Worm (Caenorhabditis elegans): Measurements from ENCODE around the gene scd-1.

Gene scd-1

DNA sequence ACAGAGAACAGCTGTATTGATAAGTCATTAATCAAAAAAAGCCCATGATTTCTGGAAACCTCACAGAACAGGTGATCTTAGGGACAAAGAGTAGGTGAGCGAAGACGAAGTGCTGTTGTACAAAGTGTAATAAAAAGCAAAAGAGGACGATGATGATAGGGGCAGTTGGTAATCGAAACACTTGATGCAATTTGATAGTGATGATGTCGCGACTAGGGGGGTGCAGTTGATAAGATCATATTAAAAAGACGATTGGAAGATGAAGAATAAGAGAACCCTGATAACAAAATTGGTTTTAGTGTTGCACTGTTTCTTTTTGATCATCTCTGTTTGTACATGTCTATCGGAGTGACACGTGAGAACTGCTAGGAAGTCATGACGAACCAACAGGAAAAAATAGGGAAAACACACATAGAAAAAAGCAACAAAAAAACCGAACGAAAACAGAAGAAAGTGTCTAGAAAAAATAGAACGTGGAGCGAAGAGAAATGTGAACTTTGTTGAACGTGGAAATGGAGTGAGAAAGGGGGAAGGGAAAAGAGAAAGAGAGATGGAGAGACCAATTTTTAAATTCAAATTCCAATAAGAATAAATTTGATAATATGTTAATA lies 16.1 kb downstream of the scd-1 start (continued):
- no peak for TF ChIP-seq nhr-77 (tag; optimal IDR thresholded peaks at IDR 0.05)
- TF ChIP-seq sem-4 (tag; optimal IDR thresholded peaks at IDR 0.05), result peak; percentile 62
- TF ChIP-seq peb-1 (tag; optimal IDR thresholded peaks at IDR 0.05), result no peak
- no peak for TF ChIP-seq alr-1 (tag; optimal IDR thresholded peaks at IDR 0.05)
- TF ChIP-seq fos-1 (tag; optimal IDR thresholded peaks at IDR 0.05), result peak; percentile 89
- TF ChIP-seq egl-27 (tag; optimal IDR thresholded peaks at IDR 0.05), result peak; percentile 48
- TF ChIP-seq mbf-1 (tag; optimal IDR thresholded peaks at IDR 0.05), result no peak
- peak; percentile 47 for TF ChIP-seq nhr-6 (tag; optimal IDR thresholded peaks at IDR 0.05)
- TF ChIP-seq Y55F3AM.14 (GFP tag; optimal IDR thresholded peaks at IDR 0.05), result peak; percentile 31
- no peak for TF ChIP-seq zag-1 (tag; optimal IDR thresholded peaks at IDR 0.05)
- TF ChIP-seq mdl-1 (tag; optimal IDR thresholded peaks at IDR 0.05), result peak in 1 of 2 experiments; percentile 24
- TF ChIP-seq unc-55 (GFP tag; optimal IDR thresholded peaks at IDR 0.05), result no peak
- TF ChIP-seq sma-3 (GFP tag; optimal IDR thresholded peaks at IDR 0.05), result peak; percentile 83
- no peak for TF ChIP-seq lin-39 (tag; optimal IDR thresholded peaks at IDR 0.05)

DNA sequence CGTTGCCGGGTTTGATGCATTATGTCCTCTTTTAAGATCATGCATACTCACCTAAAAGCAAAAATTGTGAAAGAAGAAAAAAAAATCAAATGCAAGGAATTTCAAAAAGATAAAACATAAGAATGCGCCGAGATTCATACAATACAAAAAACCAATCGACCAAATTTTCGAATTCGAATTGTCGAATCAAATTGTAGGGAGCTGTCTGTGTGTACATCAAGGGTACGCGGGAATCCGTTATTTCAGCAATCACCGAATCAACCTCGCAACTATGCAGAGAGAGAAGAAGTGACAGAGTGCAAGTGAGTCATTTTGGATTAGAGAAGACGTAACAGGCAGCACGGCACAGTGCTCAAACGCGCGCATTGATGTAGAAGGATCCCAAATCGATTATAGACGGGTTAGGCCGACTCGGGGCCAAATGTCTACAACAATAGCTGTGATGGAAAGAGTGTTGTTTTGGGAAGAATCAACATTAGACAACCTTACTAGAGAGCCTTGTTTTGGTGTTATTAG lies 22.2 kb downstream of the scd-1 start, which contains the start of gene sdz-19:
TSS of gene sdz-19 (minus strand) at position 51 of the 516 bp plus-strand sequence.
- no peak for TF ChIP-seq egl-27 (tag; optimal IDR thresholded peaks at IDR 0.05)
- no peak for TF ChIP-seq elt-3 (tag; optimal IDR thresholded peaks at IDR 0.05)
- no peak for TF ChIP-seq nhr-6 (tag; optimal IDR thresholded peaks at IDR 0.05)
- no peak for TF ChIP-seq unc-55 (GFP tag; optimal IDR thresholded peaks at IDR 0.05)
- no peak for TF ChIP-seq ceh-16 (tag; optimal IDR thresholded peaks at IDR 0.05)
- no peak for TF ChIP-seq elt-1 (tag; optimal IDR thresholded peaks at IDR 0.05)
- TF ChIP-seq crh-2 (tag; optimal IDR thresholded peaks at IDR 0.05), result no peak
- no peak for TF ChIP-seq peb-1 (tag; optimal IDR thresholded peaks at IDR 0.05)
- TF ChIP-seq nhr-10 (tag; optimal IDR thresholded peaks at IDR 0.05), result no peak
- TF ChIP-seq alr-1 (tag; optimal IDR thresholded peaks at IDR 0.05), result no peak
- no peak for TF ChIP-seq lsy-2 (tag; optimal IDR thresholded peaks at IDR 0.05)
- no peak for TF ChIP-seq dmd-4 (tag; optimal IDR thresholded peaks at IDR 0.05)
- no peak for TF ChIP-seq nhr-12 (tag; optimal IDR thresholded peaks at IDR 0.05)
- TF ChIP-seq skn-1 (tag; optimal IDR thresholded peaks at IDR 0.05), result no peak
- TF ChIP-seq snpc-4 (tag; optimal IDR thresholded peaks at IDR 0.05), result no peak
- TF ChIP-seq sem-4 (tag; optimal IDR thresholded peaks at IDR 0.05), result no peak
- no peak for TF ChIP-seq nhr-77 (tag; optimal IDR thresholded peaks at IDR 0.05)
- TF ChIP-seq blmp-1 (tag; optimal IDR thresholded peaks at IDR 0.05; ENCODE audit: insufficient read depth), result no peak

DNA sequence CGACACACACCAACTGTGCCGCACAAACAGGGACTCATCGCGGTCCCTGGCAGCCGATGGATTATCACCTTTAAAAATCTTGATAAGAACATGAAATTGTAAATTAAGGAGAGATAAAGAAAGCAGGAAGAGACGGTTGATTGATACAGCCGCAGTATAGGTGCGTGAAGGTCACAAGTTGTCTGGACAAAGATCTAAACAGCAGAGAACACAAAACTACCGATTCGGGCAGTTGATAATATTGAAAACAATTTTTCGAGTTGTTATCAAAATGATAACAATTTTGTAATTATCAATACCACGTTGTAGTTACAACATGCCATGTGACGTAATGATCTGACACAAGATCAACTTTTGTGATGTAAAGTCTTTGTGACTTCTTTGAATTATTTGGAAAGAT lies 24.8 kb downstream of the scd-1 start:
- no peak for TF ChIP-seq alr-1 (tag; optimal IDR thresholded peaks at IDR 0.05)
- no peak for TF ChIP-seq ceh-82 (tag; optimal IDR thresholded peaks at IDR 0.05)
- TF ChIP-seq nhr-6 (tag; optimal IDR thresholded peaks at IDR 0.05), result peak; percentile 40
- TF ChIP-seq ZK546.5 (tag; optimal IDR thresholded peaks at IDR 0.05), result no peak
- TF ChIP-seq aly-2 (tag; optimal IDR thresholded peaks at IDR 0.05), result no peak
- peak; percentile 29 for TF ChIP-seq sem-4 (tag; optimal IDR thresholded peaks at IDR 0.05)
- TF ChIP-seq fos-1 (tag; optimal IDR thresholded peaks at IDR 0.05), result peak; percentile 85
- no peak for TF ChIP-seq R02D3.7 (tag; optimal IDR thresholded peaks at IDR 0.05)
- peak; percentile 97 for TF ChIP-seq sma-3 (GFP tag; optimal IDR thresholded peaks at IDR 0.05)
- TF ChIP-seq unc-62 (GFP tag; optimal IDR thresholded peaks at IDR 0.05), result no peak
- TF ChIP-seq nhr-25 (tag; optimal IDR thresholded peaks at IDR 0.05), result peak; percentile 93
- no peak for TF ChIP-seq zag-1 (tag; optimal IDR thresholded peaks at IDR 0.05)
- TF ChIP-seq elt-1 (tag; optimal IDR thresholded peaks at IDR 0.05), result peak; percentile 98
- TF ChIP-seq nhr-129 (tag; optimal IDR thresholded peaks at IDR 0.05), result peak; percentile 88
- TF ChIP-seq egl-27 (tag; optimal IDR thresholded peaks at IDR 0.05), result peak; percentile 90
- no peak for TF ChIP-seq mab-5 (tag; optimal IDR thresholded peaks at IDR 0.05)
- TF ChIP-seq peb-1 (tag; optimal IDR thresholded peaks at IDR 0.05), result no peak
- TF ChIP-seq F13H6.1 (tag; optimal IDR thresholded peaks at IDR 0.05), result peak; percentile 79
- peak; percentile 39 for TF ChIP-seq C34F6.9 (tag; optimal IDR thresholded peaks at IDR 0.05)
- TF ChIP-seq ceh-16 (tag; optimal IDR thresholded peaks at IDR 0.05), result peak; percentile 90
- TF ChIP-seq Y55F3AM.14 (GFP tag; optimal IDR thresholded peaks at IDR 0.05), result peak; percentile 57
- no peak for TF ChIP-seq unc-39 (tag; optimal IDR thresholded peaks at IDR 0.05)
- peak; percentile 10 to 83 for TF ChIP-seq mdl-1 (tag; optimal IDR thresholded peaks at IDR 0.05)
- peak; percentile 47 for TF ChIP-seq lin-13 (GFP tag; optimal IDR thresholded peaks at IDR 0.05)
- TF ChIP-seq crh-2 (tag; optimal IDR thresholded peaks at IDR 0.05), result peak; percentile 94
- no peak for TF ChIP-seq mbf-1 (tag; optimal IDR thresholded peaks at IDR 0.05)
- TF ChIP-seq unc-55 (GFP tag; optimal IDR thresholded peaks at IDR 0.05), result no peak
- TF ChIP-seq nhr-21 (tag; optimal IDR thresholded peaks at IDR 0.05), result peak; percentile 98
- peak; percentile 19 for TF ChIP-seq ztf-4 (tag; optimal IDR thresholded peaks at IDR 0.05)
- TF ChIP-seq nhr-237 (tag; optimal IDR thresholded peaks at IDR 0.05), result no peak
- TF ChIP-seq lsy-2 (tag; optimal IDR thresholded peaks at IDR 0.05), result peak in 1 of 2 experiments; percentile 78
- TF ChIP-seq blmp-1 (tag; optimal IDR thresholded peaks at IDR 0.05; ENCODE audit: insufficient read depth), result peak; percentile 79
- TF ChIP-seq ztf-11 (tag; optimal IDR thresholded peaks at IDR 0.05), result no peak
- TF ChIP-seq sma-9 (GFP tag; optimal IDR thresholded peaks at IDR 0.05), result peak; percentile 98
- TF ChIP-seq sma-9 (tag; optimal IDR thresholded peaks at IDR 0.05), result no peak
- TF ChIP-seq dmd-4 (tag; optimal IDR thresholded peaks at IDR 0.05), result no peak
- peak; percentile 78 for TF ChIP-seq gmeb-1 (tag; optimal IDR thresholded peaks at IDR 0.05)
- no peak for TF ChIP-seq nhr-10 (tag; optimal IDR thresholded peaks at IDR 0.05)
- no peak for TF ChIP-seq nhr-12 (tag; optimal IDR thresholded peaks at IDR 0.05)
- no peak for TF ChIP-seq nhr-23 (tag; optimal IDR thresholded peaks at IDR 0.05)
